Worm (Caenorhabditis elegans): ENCODE measurements around the gene npp-25.

The npp-25 gene

DNA sequence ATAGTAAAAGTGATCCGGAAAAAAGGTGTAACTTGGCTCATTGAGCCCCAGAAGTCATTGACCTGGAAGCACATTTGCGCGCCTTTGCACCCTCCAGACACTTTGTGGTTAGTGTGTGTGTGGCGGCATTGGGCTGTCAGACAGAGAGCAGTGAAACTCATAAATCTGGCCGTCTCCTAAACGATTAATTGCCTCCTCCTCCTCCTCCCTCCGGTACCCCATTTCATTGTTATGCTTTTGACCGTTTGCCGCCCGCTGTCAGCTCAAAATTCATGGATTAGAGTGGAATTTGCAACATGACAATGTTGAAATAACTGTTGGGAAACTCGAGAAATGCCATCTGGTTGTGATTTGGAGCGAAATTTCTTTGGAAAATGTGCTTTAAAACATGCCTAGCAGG lies 21.7 kb downstream of the npp-25 start:
- TF ChIP-seq W03F9.2 (tag; optimal IDR thresholded peaks at IDR 0.05) = no peak
- no peak for TF ChIP-seq him-1 (tag; optimal IDR thresholded peaks at IDR 0.05)
- no peak for TF ChIP-seq dao-5 (tag; optimal IDR thresholded peaks at IDR 0.05)

- no peak for TF ChIP-seq him-1 (tag; optimal IDR thresholded peaks at IDR 0.05)
- TF ChIP-seq W03F9.2 (tag; optimal IDR thresholded peaks at IDR 0.05) = no peak
- no peak for TF ChIP-seq dao-5 (tag; optimal IDR thresholded peaks at IDR 0.05)
Observed at ce11 chrIII:12894207-12894606, 31.6 kb downstream of the npp-25 start.

ce11 chrIII:12892767-12893166 lies 33.0 kb downstream of the npp-25 start:
- TF ChIP-seq dao-5 (tag; optimal IDR thresholded peaks at IDR 0.05) = no peak
- no peak for TF ChIP-seq him-1 (tag; optimal IDR thresholded peaks at IDR 0.05)
- TF ChIP-seq W03F9.2 (tag; optimal IDR thresholded peaks at IDR 0.05) = no peak

- TF ChIP-seq him-1 (tag; optimal IDR thresholded peaks at IDR 0.05) = no peak
- TF ChIP-seq W03F9.2 (tag; optimal IDR thresholded peaks at IDR 0.05) = no peak
- no peak for TF ChIP-seq dao-5 (tag; optimal IDR thresholded peaks at IDR 0.05)
Observed at ce11 chrIII:12891580-12891979, 34.2 kb downstream of the npp-25 start, which contains the start of the genes Y37D8A.29 and unc-71. Y37D8A.29 (minus strand) TSS chrIII:12891680. unc-71 (minus strand) TSS chrIII:12891738.

DNA sequence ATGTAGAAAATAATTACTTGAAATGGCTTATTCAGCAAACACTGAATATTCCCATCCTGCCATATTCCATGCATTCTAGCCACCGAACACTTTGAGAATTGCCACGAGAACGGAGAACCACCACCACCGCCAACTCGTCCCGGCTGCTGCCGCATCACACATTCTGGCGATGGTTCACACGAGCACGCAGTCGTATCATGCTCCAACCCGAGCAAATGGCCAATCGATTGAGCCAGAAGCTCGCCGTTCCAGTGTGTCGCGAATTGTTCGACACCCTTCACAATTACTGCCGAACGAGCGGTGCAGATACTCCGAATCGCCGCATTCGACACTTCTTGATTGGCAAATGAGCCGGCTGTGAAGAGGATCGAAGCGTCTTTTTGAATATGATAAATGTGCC lies 40.6 kb downstream of the npp-25 start:
- TF ChIP-seq W03F9.2 (tag; optimal IDR thresholded peaks at IDR 0.05) = no peak
- no peak for TF ChIP-seq him-1 (tag; optimal IDR thresholded peaks at IDR 0.05)
- TF ChIP-seq dao-5 (tag; optimal IDR thresholded peaks at IDR 0.05) = no peak

DNA sequence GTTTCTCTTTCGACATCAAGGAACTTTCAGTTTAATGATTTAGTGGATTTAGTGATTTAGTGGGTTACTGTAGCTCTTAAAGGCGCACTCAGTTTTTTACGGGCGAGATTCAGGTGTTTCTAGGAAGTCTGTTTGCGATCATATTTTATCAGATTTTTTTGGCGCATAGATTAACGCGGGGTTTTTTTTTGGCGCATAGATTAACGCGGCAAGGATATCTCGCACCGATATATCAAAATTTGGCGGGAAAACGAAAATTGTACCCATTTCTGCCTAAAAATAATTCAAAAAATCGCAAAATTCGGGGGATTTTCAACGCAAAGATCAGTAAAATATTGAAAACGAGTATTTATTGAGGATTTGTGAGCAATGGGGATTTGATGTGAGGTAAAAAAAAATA lies 45.1 kb downstream of the npp-25 start:
- TF ChIP-seq W03F9.2 (tag; optimal IDR thresholded peaks at IDR 0.05) (no peak), him-1 (tag; optimal IDR thresholded peaks at IDR 0.05) (no peak), dao-5 (tag; optimal IDR thresholded peaks at IDR 0.05) (no peak)

DNA sequence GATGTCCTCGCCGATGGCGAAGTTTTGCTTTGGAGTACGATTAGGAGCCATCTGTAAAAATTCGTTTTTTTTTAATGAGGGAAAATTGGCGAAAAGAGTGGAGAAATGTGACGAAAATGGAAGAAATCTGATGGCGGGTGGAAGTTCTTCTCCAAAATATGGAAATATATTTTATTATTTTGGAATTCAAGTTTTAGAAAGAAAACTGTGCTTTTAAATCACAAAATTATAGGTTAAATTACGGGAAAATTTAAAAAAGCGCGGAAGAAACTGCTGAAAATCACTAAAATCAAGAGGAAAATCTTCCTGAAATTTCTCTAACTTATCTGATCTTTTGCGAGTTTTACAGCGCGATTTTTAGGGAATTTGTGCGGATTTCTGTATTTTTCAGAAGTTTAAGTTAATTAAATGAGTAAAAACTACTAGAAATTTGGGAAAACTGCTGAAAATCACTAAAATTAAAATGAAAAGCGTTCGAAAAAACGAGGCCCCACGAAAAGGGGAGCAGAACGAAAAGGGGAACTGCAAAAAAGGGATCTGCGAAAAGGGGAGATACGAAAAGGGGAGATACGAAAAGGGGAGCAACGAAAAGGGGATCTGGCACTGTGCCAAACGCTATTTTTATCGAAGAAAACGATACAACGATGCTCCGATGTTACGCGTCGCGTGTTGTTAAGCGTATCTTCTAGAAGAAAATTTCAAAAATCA lies 48.1 kb downstream of the npp-25 start, which contains the start of the genes cec-7 and enu-3.5:
Gene cec-7 (minus strand): TSS at position 51 of the 708 bp plus-strand sequence.
Gene enu-3.5 (plus strand): TSS at position 670 of the 708 bp plus-strand sequence.
- no peak for TF ChIP-seq W03F9.2 (tag; optimal IDR thresholded peaks at IDR 0.05)
- TF ChIP-seq him-1 (tag; optimal IDR thresholded peaks at IDR 0.05) = no peak
- TF ChIP-seq dao-5 (tag; optimal IDR thresholded peaks at IDR 0.05) = no peak

DNA sequence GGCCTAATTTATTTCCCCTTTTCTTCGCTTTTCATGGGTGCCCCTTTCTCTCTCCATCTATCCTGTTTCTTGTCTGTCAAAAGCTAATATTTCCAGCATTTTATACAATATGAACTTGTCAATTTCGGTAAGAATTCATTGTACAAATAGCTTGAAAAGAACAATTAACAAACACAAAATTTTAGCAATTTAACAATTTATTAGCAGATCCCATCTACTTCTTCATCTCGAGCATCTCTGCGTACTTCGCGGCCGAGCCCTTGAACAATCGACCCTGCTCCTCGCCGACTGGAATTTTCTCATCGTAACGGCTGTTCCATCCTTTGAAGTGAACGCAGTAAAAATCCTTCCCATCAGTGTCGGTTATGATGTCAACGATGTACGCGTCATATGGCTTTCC lies 50.1 kb downstream of the npp-25 start:
- TF ChIP-seq dao-5 (tag; optimal IDR thresholded peaks at IDR 0.05) (no peak), W03F9.2 (tag; optimal IDR thresholded peaks at IDR 0.05) (no peak), him-1 (tag; optimal IDR thresholded peaks at IDR 0.05) (no peak)

DNA sequence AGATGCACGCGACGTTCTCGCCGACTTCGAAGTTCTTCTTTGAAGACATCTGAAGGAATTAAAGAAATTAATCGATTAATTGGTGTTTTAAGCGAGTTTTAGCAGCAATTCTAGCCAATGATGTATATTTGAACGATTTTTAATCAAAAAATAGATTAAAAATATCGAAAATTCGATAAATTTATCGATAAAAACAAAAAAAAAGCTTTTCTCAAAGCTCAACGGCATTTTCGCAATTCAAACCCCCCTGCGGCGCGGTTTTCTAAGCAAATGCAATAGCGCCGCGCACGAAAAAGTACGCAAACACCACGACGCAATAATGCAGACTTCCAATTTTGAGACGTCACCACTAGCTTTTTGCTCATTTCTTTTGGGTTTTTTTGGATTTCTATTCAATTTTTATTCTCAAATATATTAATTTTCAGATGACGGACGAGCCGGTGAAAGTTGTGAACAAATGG lies 51.2 kb downstream of the npp-25 start, which contains the start of the genes mrg-1 and spcs-2:
Gene mrg-1 (minus strand): TSS at position 51 of the 461 bp plus-strand sequence.
Gene spcs-2 (plus strand): TSS at position 426 of the 461 bp plus-strand sequence.
- TF ChIP-seq dao-5 (tag; optimal IDR thresholded peaks at IDR 0.05) (no peak), W03F9.2 (tag; optimal IDR thresholded peaks at IDR 0.05) (peak; percentile 94), him-1 (tag; optimal IDR thresholded peaks at IDR 0.05) (peak; percentile 59)
